Worm (Caenorhabditis elegans) whole organism, L4 larva: ENCODE results near the gene shl-1.

Experiments used
- Y48G9A.11 ChIP-seq: fragments of 200-800 bp; sonication (Bioruptor generic); IDR thresholded peaks from 2 replicates; pipeline ENCODE4 v1.3.6; 2022; ENCODE audit warnings: missing genetic modification reagents, missing genetic modification characterization, missing compliant biosample characterization
- Y5F2A.4 ChIP-seq: fragments of 200-800 bp; sonication (Bioruptor generic); optimal IDR thresholded peaks from 2 replicates; lab custom pipeline; 2018; ENCODE audit warnings: mild to moderate bottlenecking, missing genetic modification characterization, missing compliant biosample characterization
- aha-1 ChIP-seq: fragments of 150-350 bp; peaks from one replicate; lab custom pipeline; 2014; ENCODE audit warnings: missing biosample characterization, missing genetic modification characterization
- arid-1 ChIP-seq: fragments of 200-800 bp; sonication (Bioruptor generic); conservative IDR thresholded peaks from 2 replicates; pipeline ENCODE4 v1.3.6; 2022; ENCODE audit warnings: missing genetic modification reagents, missing genetic modification characterization, missing compliant biosample characterization
- ceh-20 ChIP-seq: fragments of 200-800 bp; sonication (Bioruptor generic); IDR thresholded peaks from 2 replicates; pipeline ENCODE4 v1.3.6; 2022; ENCODE audit warnings: missing genetic modification reagents, missing genetic modification characterization, missing compliant biosample characterization
- ceh-28 ChIP-seq: fragments of 150-350 bp; optimal IDR thresholded peaks from 2 replicates; lab custom pipeline; 2014; ENCODE audit warnings: missing biosample characterization, missing genetic modification reagents, missing genetic modification characterization
- ceh-82 ChIP-seq: sonication (generic microtip); optimal IDR thresholded peaks from 2 replicates; lab custom pipeline; 2017; ENCODE audit warnings: missing biosample characterization, missing genetic modification characterization
- cey-2 ChIP-seq: sonication (generic microtip); optimal IDR thresholded peaks from 3 replicates; lab custom pipeline; 2017; ENCODE audit warnings: missing genetic modification characterization, mild to moderate bottlenecking, missing compliant biosample characterization, antibody characterized with exemption, borderline replicate concordance; ENCODE audit not compliant: insufficient read depth
- daf-12 ChIP-seq: fragments of 150-350 bp; optimal IDR thresholded peaks from 2 replicates; lab custom pipeline; 2014; ENCODE audit warnings: missing biosample characterization, missing genetic modification reagents, missing genetic modification characterization
- daf-8 ChIP-seq: fragments of 200-800 bp; sonication (Bioruptor generic); IDR thresholded peaks from 2 replicates; pipeline ENCODE4 v1.3.6; 2022; ENCODE audit warnings: missing genetic modification characterization, missing compliant biosample characterization
- dmd-6 ChIP-seq: fragments of 200-800 bp; sonication (Bioruptor generic); IDR thresholded peaks from 2 replicates; pipeline ENCODE4 v1.3.6; 2022; ENCODE audit warnings: missing genetic modification reagents, missing genetic modification characterization, missing compliant biosample characterization
- dmd-8 ChIP-seq: fragments of 200-800 bp; sonication (Bioruptor generic); IDR thresholded peaks from 2 replicates; pipeline ENCODE4 v1.3.6; 2022; ENCODE audit warnings: missing genetic modification characterization, missing compliant biosample characterization
- dmd-9 ChIP-seq: fragments of 200-800 bp; sonication (Bioruptor generic); IDR thresholded peaks from 2 replicates; pipeline ENCODE4 v1.3.6; 2022; ENCODE audit warnings: missing genetic modification reagents, missing genetic modification characterization, missing compliant biosample characterization
- dpl-1 ChIP-seq: fragments of 150-350 bp; optimal IDR thresholded peaks from 2 replicates; lab custom pipeline; 2014; ENCODE audit warnings: missing biosample characterization, missing genetic modification reagents, missing genetic modification characterization
- dve-1 ChIP-seq: sonication (generic microtip); optimal IDR thresholded peaks from 2 replicates; lab custom pipeline; 2017; ENCODE audit warnings: antibody characterized with exemption, mild to moderate bottlenecking, missing genetic modification characterization, missing compliant biosample characterization; ENCODE audit not compliant: insufficient read depth
- hif-1 ChIP-seq, 2 experiments: sonication (generic microtip); optimal IDR thresholded peaks; 2 replicates each; lab custom pipeline; 2016 to 2017; ENCODE audit warnings: missing compliant biosample characterization in 2 of 2, missing genetic modification characterization in 2 of 2, missing genetic modification reagents in 2 of 2, missing genotype in 2 of 2, mild to moderate bottlenecking in 1 of 2
- lin-1 ChIP-seq: fragments of 200-800 bp; sonication (Bioruptor generic); IDR thresholded peaks from 2 replicates; pipeline ENCODE4 v1.3.6; 2022; ENCODE audit warnings: missing genetic modification reagents, missing genetic modification characterization, missing compliant biosample characterization
- lin-38 ChIP-seq: fragments of 200-800 bp; sonication (Bioruptor generic); IDR thresholded peaks from 2 replicates; pipeline ENCODE4 v1.3.6; 2022; ENCODE audit warnings: missing genetic modification reagents, missing genetic modification characterization, missing compliant biosample characterization
- lsy-2 ChIP-seq, 2 experiments: fragments of 150-350 bp in 1 of 2; sonication (generic microtip) in 1 of 2; optimal IDR thresholded peaks; 2 replicates each; lab custom pipeline; 2014 to 2017; ENCODE audit warnings: missing biosample characterization in 2 of 2, missing genetic modification characterization in 2 of 2
- madf-9 ChIP-seq: fragments of 200-800 bp; sonication (Bioruptor generic); conservative IDR thresholded peaks from 2 replicates; pipeline ENCODE4 v1.3.6; 2022; ENCODE audit warnings: missing genetic modification reagents, missing genetic modification characterization, missing compliant biosample characterization
- mes-2 ChIP-seq: sonication (generic microtip); optimal IDR thresholded peaks from 2 replicates; lab custom pipeline; 2016; ENCODE audit warnings: missing genotype, mild to moderate bottlenecking, missing genetic modification characterization, missing compliant biosample characterization; ENCODE audit not compliant: poor library complexity, severe bottlenecking
- nhr-102 ChIP-seq: sonication (generic microtip); optimal IDR thresholded peaks from 2 replicates; lab custom pipeline; 2016; ENCODE audit warnings: mild to moderate bottlenecking, missing genetic modification characterization, moderate library complexity, missing compliant biosample characterization
- nhr-11 ChIP-seq: fragments of 150-350 bp; optimal IDR thresholded peaks from 2 replicates; lab custom pipeline; 2014; ENCODE audit warnings: missing biosample characterization, missing genetic modification characterization
- nhr-25 ChIP-seq: sonication (generic microtip); optimal IDR thresholded peaks from 2 replicates; lab custom pipeline; 2017; ENCODE audit warnings: missing genetic modification characterization, mild to moderate bottlenecking, missing compliant biosample characterization, antibody characterized with exemption, moderate library complexity, borderline replicate concordance; ENCODE audit not compliant: insufficient read depth
- nhr-41 ChIP-seq: fragments of 200-800 bp; sonication (Bioruptor generic); IDR thresholded peaks from 2 replicates; pipeline ENCODE4 v1.3.6; 2022; ENCODE audit warnings: missing genetic modification reagents, missing genetic modification characterization, missing compliant biosample characterization
- php-3 ChIP-seq: fragments of 200-800 bp; sonication (Bioruptor generic); IDR thresholded peaks from 2 replicates; pipeline ENCODE4 v1.3.6; 2022; ENCODE audit warnings: missing genetic modification reagents, missing genetic modification characterization, missing compliant biosample characterization
- pqm-1 ChIP-seq: sonication (generic microtip); optimal IDR thresholded peaks from 2 replicates; lab custom pipeline; 2017; ENCODE audit warnings: missing biosample characterization, missing genetic modification characterization
- saeg-2 ChIP-seq: fragments of 200-800 bp; sonication (Bioruptor generic); IDR thresholded peaks from 2 replicates; pipeline ENCODE4 v1.3.6; 2022; ENCODE audit warnings: missing genetic modification reagents, missing genetic modification characterization, missing compliant biosample characterization
- set-16 ChIP-seq: fragments of 200-800 bp; sonication (Bioruptor generic); IDR thresholded peaks from 2 replicates; pipeline ENCODE4 v1.3.6; 2022; ENCODE audit warnings: missing genetic modification reagents, missing genetic modification characterization, missing compliant biosample characterization
- skn-1 ChIP-seq: fragments of 150-350 bp; optimal IDR thresholded peaks from 2 replicates; lab custom pipeline; 2014; ENCODE audit warnings: missing biosample characterization, missing genetic modification characterization
- snpc-1.2 ChIP-seq: fragments of 200-800 bp; sonication (Bioruptor generic); IDR thresholded peaks from 2 replicates; pipeline ENCODE4 v1.3.6; 2022; ENCODE audit warnings: missing genetic modification reagents, missing genetic modification characterization, missing compliant biosample characterization
- snpc-4 ChIP-seq: fragments of 150-350 bp; optimal IDR thresholded peaks from 2 replicates; lab custom pipeline; 2014; ENCODE audit warnings: missing biosample characterization, missing genetic modification characterization
- vab-7 ChIP-seq: fragments of 200-800 bp; sonication (Bioruptor generic); IDR thresholded peaks from 2 replicates; pipeline ENCODE4 v1.3.6; 2022; ENCODE audit warnings: missing genetic modification reagents, missing genetic modification characterization, missing compliant biosample characterization
- zip-11 ChIP-seq: fragments of 200-800 bp; sonication (Bioruptor generic); IDR thresholded peaks from 2 replicates; pipeline ENCODE4 v1.3.6; 2022; ENCODE audit warnings: missing genetic modification characterization, missing compliant biosample characterization

shl-1 gene

DNA sequence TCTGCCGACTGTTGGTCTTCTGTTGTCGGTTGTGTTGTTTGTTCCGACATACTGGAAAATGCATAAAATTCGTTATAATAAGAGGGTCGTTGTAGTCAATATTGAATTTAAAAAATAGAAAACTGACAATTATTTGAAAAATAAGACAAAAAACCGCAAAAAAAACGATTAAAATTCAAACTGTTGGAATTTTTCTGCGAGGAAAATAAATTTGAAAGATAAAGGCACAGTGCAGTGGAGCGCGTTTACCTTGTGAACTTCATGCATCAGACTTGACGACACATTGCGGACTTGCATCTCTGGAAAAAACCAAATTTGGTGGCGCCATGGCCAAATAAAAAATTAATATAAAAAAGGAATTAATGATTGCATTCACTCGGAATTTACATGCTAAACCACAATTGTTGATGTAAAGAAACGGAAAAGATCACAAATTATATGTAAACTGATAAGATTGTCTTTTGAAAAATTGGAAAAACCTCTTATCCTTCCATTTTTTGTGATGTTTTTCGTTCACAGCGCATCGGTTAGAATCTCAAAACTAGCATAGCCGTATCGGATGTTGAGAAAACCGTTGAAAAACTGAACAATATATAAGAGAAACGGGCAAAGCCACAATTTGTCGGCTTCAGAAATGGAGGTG, 7.3 kb downstream of the shl-1 start, which contains the start of the genes hrpf-2 and bli-6 (continued):
- TF ChIP-seq cey-2 (tag; lab: Kevin White, UChicago) (no peak), php-3 (no peak), ceh-20 (GFP tag; lab: Robert Waterston, UW) (no peak)
- TF ChIP-seq, all 104 proteins: peak for 25

DNA sequence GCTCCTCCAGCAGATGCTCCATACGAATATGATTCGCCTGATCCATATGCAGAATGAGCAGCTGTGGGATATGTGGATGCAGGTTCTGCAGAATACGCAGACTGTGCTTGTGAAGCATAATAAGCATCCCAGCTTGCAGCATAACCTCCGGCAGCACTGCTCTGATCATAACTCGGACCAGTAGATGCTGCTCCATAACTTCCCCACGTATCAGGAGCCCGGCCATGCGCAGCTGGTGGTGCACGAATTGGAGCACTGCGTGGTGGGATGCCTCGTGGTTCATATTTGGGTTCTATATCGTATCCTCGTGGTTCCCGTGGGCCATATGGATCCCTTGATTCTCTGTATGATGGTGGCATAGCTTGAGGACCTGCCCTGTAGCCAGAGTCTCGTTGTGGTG, 10.1 kb downstream of the shl-1 start:
- TF ChIP-seq dmd-8 (GFP tag; lab: Robert Waterston, UW) (0 out of 2 replicates have a peak, but pooled peaks have one; percentile 37), ceh-28 (tag; lab: Kevin White, UChicago) (no peak), ceh-20 (GFP tag; lab: Robert Waterston, UW) (no peak), vab-7 (0 out of 2 replicates have a peak, but pooled peaks have one; percentile 5), set-16 (peak; percentile 52), nhr-41 (GFP tag; lab: Robert Waterston, UW) (no peak), lin-1 (GFP tag; lab: Robert Waterston, UW) (no peak)

DNA sequence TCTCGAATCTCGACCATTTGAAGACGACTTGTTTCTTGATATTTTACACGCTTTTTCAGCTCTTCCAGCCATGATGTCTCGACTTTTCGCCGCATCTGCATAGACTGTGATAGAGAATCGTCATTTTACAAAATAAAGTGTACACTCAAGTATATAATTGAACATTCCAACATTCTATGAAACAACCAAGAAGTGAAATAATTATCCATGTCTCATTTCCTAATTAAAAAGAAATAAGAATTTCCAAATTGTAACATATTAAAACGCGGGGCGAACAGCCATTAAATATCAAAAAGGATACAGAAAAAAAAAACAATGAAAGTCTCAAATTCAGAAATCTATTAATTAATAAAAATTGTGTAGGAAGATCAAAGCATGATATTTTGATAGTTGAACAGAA, 10.9 kb downstream of the shl-1 start, which contains the start of gene smg-3:
TSS of gene smg-3 (minus strand) at position 101 of the 400 bp plus-strand sequence.
- TF ChIP-seq skn-1 (tag; lab: Kevin White, UChicago): no peak
- no peak for TF ChIP-seq dve-1 (tag; lab: Kevin White, UChicago)
- no peak for TF ChIP-seq nhr-25
- no peak for TF ChIP-seq Y5F2A.4 (GFP tag; lab: Kevin White, UChicago)

DNA sequence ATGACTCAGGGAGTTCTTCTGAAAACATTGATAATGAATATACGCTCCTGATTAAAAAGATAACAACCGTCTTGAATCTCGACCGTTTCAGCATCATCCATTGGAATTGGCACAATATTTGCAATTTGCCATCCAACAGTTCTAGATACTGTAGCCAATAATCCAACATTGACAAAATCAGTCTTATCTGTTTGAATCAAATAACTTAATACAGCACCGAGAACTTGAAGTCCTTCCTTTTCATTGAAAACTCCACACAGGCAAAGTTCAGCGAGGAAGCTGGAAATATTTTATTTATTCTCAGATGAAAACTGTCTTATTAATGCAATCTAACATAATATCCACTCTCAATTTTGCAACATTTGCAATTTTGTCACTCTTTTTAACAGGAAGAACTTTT, 11.6 kb downstream of the shl-1 start:
- TF ChIP-seq aha-1 (tag; lab: Kevin White, UChicago) (peak; percentile 90), lin-1 (GFP tag; lab: Robert Waterston, UW) (no peak)

DNA sequence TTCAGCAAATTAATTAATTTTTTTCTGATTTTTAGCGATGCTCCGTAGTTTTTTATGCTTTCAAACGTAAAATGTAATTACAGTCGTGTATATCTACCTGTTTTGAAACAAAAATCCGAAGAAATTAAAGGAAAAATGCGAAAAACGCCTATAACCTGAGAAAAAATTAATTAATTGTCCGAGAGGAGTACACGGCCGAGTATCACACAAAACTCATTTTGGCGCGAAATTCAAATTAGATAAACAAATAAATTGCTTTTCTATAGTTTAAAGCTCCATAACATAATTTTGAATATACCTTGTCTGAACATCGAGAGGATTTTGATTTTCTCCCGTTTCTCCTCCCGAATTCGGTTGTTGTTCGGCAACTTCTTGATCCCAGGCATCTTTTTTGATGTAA, 14.4 kb downstream of the shl-1 start:
- peak; percentile 91 for TF ChIP-seq dpl-1 (GFP tag; lab: Kevin White, UChicago)
- no peak for TF ChIP-seq ceh-82 (tag; lab: Kevin White, UChicago)
- no peak for TF ChIP-seq zip-11 (GFP tag; lab: Robert Waterston, UW)
- no peak for TF ChIP-seq vab-7
- TF ChIP-seq daf-8 (GFP tag; lab: Robert Waterston, UW): no peak
- no peak for TF ChIP-seq daf-12
- TF ChIP-seq snpc-1.2 (GFP tag; lab: Robert Waterston, UW): 0 out of 2 replicates have a peak, but pooled peaks have one; percentile 38
- 0 out of 2 replicates have a peak, but pooled peaks have one; percentile 12 for TF ChIP-seq dmd-6 (GFP tag; lab: Robert Waterston, UW)
- peak in 1 of 2 experiments; percentile 10 for TF ChIP-seq hif-1 (tag; optimal IDR thresholded peaks at IDR 0.05; lab: Kevin White, UChicago)
- TF ChIP-seq skn-1 (tag; lab: Kevin White, UChicago): no peak
- TF ChIP-seq madf-9 (GFP tag; lab: Robert Waterston, UW): no peak
- TF ChIP-seq mes-2 (tag; lab: Kevin White, UChicago): peak; percentile 83
- peak in 1 of 2 experiments; percentile 52 for TF ChIP-seq lsy-2 (tag; optimal IDR thresholded peaks at IDR 0.05; lab: Kevin White, UChicago)
- no peak for TF ChIP-seq dmd-9 (GFP tag; lab: Robert Waterston, UW)
- TF ChIP-seq nhr-102: no peak
- no peak for TF ChIP-seq php-3
- peak; percentile 46 for TF ChIP-seq lin-38 (GFP tag; lab: Robert Waterston, UW)
- no peak for TF ChIP-seq snpc-4
- TF ChIP-seq Y48G9A.11 (GFP tag; lab: Robert Waterston, UW): no peak
- TF ChIP-seq saeg-2 (GFP tag; lab: Robert Waterston, UW): no peak
- TF ChIP-seq pqm-1 (tag; lab: Kevin White, UChicago): no peak
- no peak for TF ChIP-seq nhr-11
- TF ChIP-seq arid-1 (GFP tag; lab: Robert Waterston, UW): no peak
